Worm (Caenorhabditis elegans): ENCODE data around the gene zyg-12.

The zyg-12 gene

DNA sequence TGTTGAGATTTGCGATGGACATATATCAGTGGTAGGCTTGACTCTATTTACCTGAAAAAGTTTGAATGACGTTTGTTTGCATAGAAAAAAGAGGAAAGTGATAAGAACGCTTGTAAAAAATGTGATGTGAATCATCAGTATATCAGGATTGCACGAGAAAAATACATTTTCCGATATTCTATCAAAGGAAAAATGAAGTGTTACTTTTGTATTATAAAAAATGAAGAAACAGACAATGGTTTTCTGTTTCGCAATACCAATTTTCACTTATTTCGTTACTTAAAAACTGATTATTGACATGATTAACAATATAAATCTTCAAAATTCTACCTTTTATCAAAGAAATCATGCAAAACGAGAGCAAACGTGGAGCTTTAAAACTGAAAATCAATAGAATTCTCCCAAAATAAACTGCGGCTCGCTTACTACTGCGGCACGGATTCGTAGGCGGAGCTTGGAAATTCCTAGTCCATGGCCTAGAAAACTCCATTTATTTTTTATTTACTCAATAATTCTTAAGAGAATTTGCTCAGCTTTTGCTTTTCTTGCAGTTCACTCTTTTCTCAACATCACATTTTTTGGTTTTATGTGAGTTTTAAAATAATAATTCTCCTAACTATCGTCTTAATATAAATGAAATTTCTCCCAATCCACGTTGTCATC is 44.0 kb downstream of the zyg-12 start, which contains the start of the genes eif-1 and vps-24 (continued):
- TF ChIP-seq snpc-1.1 (tag; optimal IDR thresholded peaks at IDR 0.05; ENCODE audit: insufficient read depth) (no peak), nhr-90 (tag; optimal IDR thresholded peaks at IDR 0.05) (no peak), somi-1 (GFP tag; optimal IDR thresholded peaks at IDR 0.05) (no peak), lin-54 (GFP tag; optimal IDR thresholded peaks at IDR 0.05) (peak; percentile 5), egl-18 (GFP tag; IDR thresholded peaks at IDR 0.05) (no peak), F57A8.1 (GFP tag; optimal IDR thresholded peaks at IDR 0.05) (no peak), bed-2 (GFP tag; IDR thresholded peaks at IDR 0.05) (no peak), lsl-1 (GFP tag; optimal IDR thresholded peaks at IDR 0.05) (peak; percentile 48), nhr-120 (GFP tag; IDR thresholded peaks at IDR 0.05) (no peak), nhr-80 (tag; optimal IDR thresholded peaks at IDR 0.05) (peak; percentile 26), attf-6 (GFP tag; IDR thresholded peaks at IDR 0.05) (no peak), repo-1 (tag; optimal IDR thresholded peaks at IDR 0.05) (no peak), lsy-27 (tag; optimal IDR thresholded peaks at IDR 0.05; ENCODE audit: borderline replicate concordance, insufficient read depth) (no peak), tbp1 (GFP tag; optimal IDR thresholded peaks at IDR 0.05) (no peak), him-1 (tag; optimal IDR thresholded peaks at IDR 0.05) (no peak), F22D6.2 (tag; optimal IDR thresholded peaks at IDR 0.05) (no peak), nfya-1 (tag; optimal IDR thresholded peaks at IDR 0.05; ENCODE audit: borderline replicate concordance, insufficient read depth) (no peak), F55B11.4 (tag; optimal IDR thresholded peaks at IDR 0.05; ENCODE audit: borderline replicate concordance, insufficient read depth) (no peak), nfyb-1 (GFP tag; IDR thresholded peaks at IDR 0.05) (no peak), unc-130 (GFP tag; optimal IDR thresholded peaks at IDR 0.05) (peak; percentile 7), ztf-22 (GFP tag; optimal IDR thresholded peaks at IDR 0.05) (no peak), rcor-1 (GFP tag; IDR thresholded peaks at IDR 0.05) (no peak), F39B2.1 (GFP tag; IDR thresholded peaks at IDR 0.05) (no peak), F23B12.7 (tag; optimal IDR thresholded peaks at IDR 0.05; ENCODE audit: insufficient read depth) (peak; percentile 12), snpc-1.3 (tag; optimal IDR thresholded peaks at IDR 0.05; ENCODE audit: insufficient read depth) (peak; percentile 42), Y95B8A.8 (GFP tag; IDR thresholded peaks at IDR 0.05) (no peak), nhr-179 (tag; optimal IDR thresholded peaks at IDR 0.05) (no peak), B0019.2 (GFP tag; conservative IDR thresholded peaks at IDR 0.05) (peak; percentile 56; the same call in 1 of the 2 replicates), hsf-1 (GFP tag; IDR thresholded peaks at IDR 0.05) (no peak), xnd-1 (tag; optimal IDR thresholded peaks at IDR 0.05) (no peak), ets-4 (GFP tag; optimal IDR thresholded peaks at IDR 0.05) (no peak), Y53F4B.3 (GFP tag; IDR thresholded peaks at IDR 0.05) (no peak), Y67H2A.10 (GFP tag; conservative IDR thresholded peaks at IDR 0.05) (no peak), madf-8 (GFP tag; conservative IDR thresholded peaks at IDR 0.05) (no peak), B0035.1 (tag; optimal IDR thresholded peaks at IDR 0.05) (no peak), pha-4 (tag; optimal IDR thresholded peaks at IDR 0.05) (no peak), K11D2.4 (GFP tag; IDR thresholded peaks at IDR 0.05) (no peak), T07F8.4 (tag; optimal IDR thresholded peaks at IDR 0.05) (no peak), sptf-2 (GFP tag; optimal IDR thresholded peaks at IDR 0.05) (no peak), dpff-1 (tag; optimal IDR thresholded peaks at IDR 0.05) (no peak), aptf-3 (GFP tag; IDR thresholded peaks at IDR 0.05) (no peak)
